Fruit fly (Drosophila melanogaster) whole organism, embryonic: Measurements from ENCODE around the gene bi.

Source experiments
- B-H1 ChIP-seq: fragments of 200-800 bp; sonication (Bioruptor generic); IDR thresholded peaks from 3 replicates; pipeline ENCODE4 v1.3.6; 2022; ENCODE audit warnings: missing biosample characterization, missing genetic modification characterization
- C15 ChIP-seq: fragments of 200-800 bp; sonication (Bioruptor generic); IDR thresholded peaks from 3 replicates; pipeline ENCODE4 v1.3.6; 2022; ENCODE audit warnings: missing biosample characterization, missing genetic modification characterization
- CG10431 ChIP-seq: fragments of 200-800 bp; sonication (Bioruptor generic); optimal IDR thresholded peaks from 3 replicates; lab custom pipeline; 2018; ENCODE audit warnings: missing biosample characterization, mild to moderate bottlenecking, missing genetic modification characterization
- CG11504 ChIP-seq: fragments of 200-800 bp; sonication (Bioruptor generic); optimal IDR thresholded peaks from 3 replicates; lab custom pipeline; 2019; ENCODE audit warnings: missing biosample characterization, mild to moderate bottlenecking, missing genetic modification characterization, moderate library complexity
- CG12219 ChIP-seq: fragments of 200-800 bp; sonication (Bioruptor generic); optimal IDR thresholded peaks from 3 replicates; lab custom pipeline; 2018; ENCODE audit warnings: missing biosample characterization, mild to moderate bottlenecking, missing genetic modification characterization
- CG13123 ChIP-seq: fragments of 200-800 bp; sonication (Bioruptor generic); optimal IDR thresholded peaks from 2 replicates; lab custom pipeline; 2016; ENCODE audit warnings: missing biosample characterization, missing genetic modification characterization
- CG15073 ChIP-seq: fragments of 200-800 bp; sonication (Bioruptor generic); optimal IDR thresholded peaks from 2 replicates; lab custom pipeline; 2016; ENCODE audit warnings: missing biosample characterization, missing genetic modification characterization
- CG16815 ChIP-seq: fragments of 200-800 bp; sonication (Bioruptor generic); optimal IDR thresholded peaks from 3 replicates; lab custom pipeline; 2017; ENCODE audit warnings: missing biosample characterization, mild to moderate bottlenecking, missing genetic modification characterization
- CG17912 ChIP-seq: fragments of 200-800 bp; sonication (Bioruptor generic); optimal IDR thresholded peaks from 2 replicates; lab custom pipeline; 2018; ENCODE audit warnings: missing biosample characterization, mild to moderate bottlenecking, missing genetic modification characterization
- CG2199 ChIP-seq: fragments of 200-800 bp; sonication (Bioruptor generic); IDR thresholded peaks from 3 replicates; pipeline ENCODE4 v1.3.6; 2022; ENCODE audit warnings: missing biosample characterization, missing genetic modification characterization
- CG32532 ChIP-seq: fragments of 200-800 bp; sonication (Bioruptor generic); IDR thresholded peaks from 2 replicates; pipeline ENCODE4 v1.3.6; 2022; ENCODE audit warnings: missing biosample characterization, missing genetic modification characterization
- CG3726 ChIP-seq: fragments of 200-800 bp; sonication (Bioruptor generic); IDR thresholded peaks from 3 replicates; pipeline ENCODE4, ENCODE4 v1.3.6; 2022; ENCODE audit warnings: missing biosample characterization, missing genetic modification characterization
- CG4707 ChIP-seq: fragments of 200-800 bp; sonication (Bioruptor generic); optimal IDR thresholded peaks from 2 replicates; lab custom pipeline; 2018; ENCODE audit warnings: missing biosample characterization, mild to moderate bottlenecking, missing genetic modification characterization, moderate library complexity
- CG4854 ChIP-seq: fragments of 200-800 bp; sonication (Bioruptor generic); optimal IDR thresholded peaks from 2 replicates; lab custom pipeline; 2016; ENCODE audit warnings: missing biosample characterization, missing genetic modification characterization, inconsistent platforms
- CG7271 ChIP-seq: fragments of 200-800 bp; sonication (Bioruptor generic); optimal IDR thresholded peaks from 2 replicates; lab custom pipeline; 2018; ENCODE audit warnings: missing biosample characterization, mild to moderate bottlenecking, missing genetic modification characterization, moderate library complexity
- CG8924 ChIP-seq: fragments of 200-800 bp; optimal IDR thresholded peaks from 3 replicates; lab custom pipeline; 2019; ENCODE audit warnings: missing biosample characterization, mild to moderate bottlenecking, missing genetic modification characterization, moderate library complexity
- Camta ChIP-seq: fragments of 200-800 bp; sonication (Bioruptor generic); optimal IDR thresholded peaks from 2 replicates; lab custom pipeline; 2016; ENCODE audit warnings: missing biosample characterization, missing genetic modification characterization
- D ChIP-seq, 2 experiments: fragments of 200-800 bp in 1 of 2; fragments of >200 bp in 1 of 2; sonication (Bioruptor generic) in 1 of 2; optimal IDR thresholded peaks; 2 replicates in 1 of 2; 3 replicates in 1 of 2; lab custom pipeline; 2017; ENCODE audit warnings: mild to moderate bottlenecking in 1 of 2, missing biosample characterization in 1 of 2, missing genetic modification characterization in 1 of 2, missing genetic modification reagents in 1 of 2
- Dip2 ChIP-seq: fragments of 200-800 bp; sonication (Bioruptor generic); IDR thresholded peaks from 2 replicates; pipeline ENCODE4 v1.3.6; 2022; ENCODE audit warnings: missing biosample characterization, missing genetic modification characterization
- E2f2 ChIP-seq: fragments of 200-800 bp; sonication (Bioruptor generic); IDR thresholded peaks from 2 replicates; pipeline ENCODE4 v1.3.6; 2022; ENCODE audit warnings: missing biosample characterization, missing genetic modification characterization
- Eip74EF ChIP-seq, 2 experiments: fragments of 200-800 bp in 1 of 2; fragments of >200 bp in 1 of 2; sonication (Bioruptor generic) in 1 of 2; optimal IDR thresholded peaks; 2 replicates each; lab custom pipeline; 2017 to 2019; ENCODE audit warnings: missing biosample characterization in 2 of 2, missing genetic modification characterization in 2 of 2, mild to moderate bottlenecking in 1 of 2, moderate library complexity in 1 of 2
- Gsc ChIP-seq: fragments of 200-800 bp; sonication (Bioruptor generic); IDR thresholded peaks from 2 replicates; pipeline ENCODE4 v1.3.6; 2022; ENCODE audit warnings: missing biosample characterization, missing genetic modification characterization
- Nf-YA ChIP-seq: fragments of 200-800 bp; sonication (Bioruptor generic); IDR thresholded peaks from 2 replicates; pipeline ENCODE4 v1.3.6; 2022; ENCODE audit warnings: missing biosample characterization, missing genetic modification characterization
- Oaz ChIP-seq: fragments of 200-800 bp; sonication (Bioruptor generic); IDR thresholded peaks from 2 replicates; pipeline ENCODE4 v1.3.6; 2022; ENCODE audit warnings: missing biosample characterization, missing genetic modification characterization
- Rfx ChIP-seq: fragments of 200-800 bp; sonication (Bioruptor generic); IDR thresholded peaks from 2 replicates; pipeline ENCODE4 v1.3.6; 2022; ENCODE audit warnings: missing biosample characterization, missing genetic modification characterization
- Six4 ChIP-seq: fragments of 200-800 bp; sonication (Bioruptor generic); optimal IDR thresholded peaks from 2 replicates; lab custom pipeline; 2016; ENCODE audit warnings: missing biosample characterization, missing genetic modification characterization
- Xrp1 ChIP-seq: fragments of 200-800 bp; sonication (Bioruptor generic); IDR thresholded peaks from 2 replicates; pipeline ENCODE4 v1.3.6; 2022; ENCODE audit warnings: missing biosample characterization, missing genetic modification characterization
- YL-1 ChIP-seq: fragments of 200-800 bp; sonication (Bioruptor generic); optimal IDR thresholded peaks from 3 replicates; lab custom pipeline; 2017; ENCODE audit warnings: missing biosample characterization, mild to moderate bottlenecking, missing genetic modification characterization
- bab2 ChIP-seq: fragments of 200-800 bp; sonication (Bioruptor generic); optimal IDR thresholded peaks from 2 replicates; lab custom pipeline; 2016; ENCODE audit warnings: missing biosample characterization, missing genetic modification characterization
- cad ChIP-seq: fragments of >200 bp; optimal IDR thresholded peaks from 2 replicates; lab custom pipeline; 2017; ENCODE audit warnings: missing biosample characterization, missing genetic modification characterization
- crp ChIP-seq, 2 experiments: fragments of 200-800 bp; sonication (Bioruptor generic); optimal IDR thresholded peaks; 2 replicates in 1 of 2; 3 replicates in 1 of 2; lab custom pipeline; 2017; ENCODE audit warnings: missing biosample characterization in 2 of 2, missing genetic modification characterization in 2 of 2, mild to moderate bottlenecking in 1 of 2, moderate library complexity in 1 of 2
- dmrt99B ChIP-seq: fragments of 200-800 bp; sonication (Bioruptor generic); optimal IDR thresholded peaks from 2 replicates; lab custom pipeline; 2018; ENCODE audit warnings: missing biosample characterization, mild to moderate bottlenecking, missing genetic modification characterization, moderate library complexity
- fd3F ChIP-seq: fragments of 200-800 bp; sonication (Bioruptor generic); optimal IDR thresholded peaks from 2 replicates; lab custom pipeline; 2018; ENCODE audit warnings: missing biosample characterization, mild to moderate bottlenecking, missing genetic modification characterization, moderate library complexity
- grn ChIP-seq: fragments of 200-800 bp; sonication (Bioruptor generic); optimal IDR thresholded peaks from 3 replicates; lab custom pipeline; 2017; ENCODE audit warnings: missing biosample characterization, missing genetic modification characterization
- gsb ChIP-seq: fragments of 200-800 bp; sonication (Bioruptor generic); IDR thresholded peaks from 2 replicates; pipeline ENCODE4 v1.3.6; 2022; ENCODE audit warnings: missing biosample characterization, missing genetic modification characterization
- h ChIP-seq: fragments of >200 bp; optimal IDR thresholded peaks from 2 replicates; lab custom pipeline; 2017
- hkb ChIP-seq, 2 experiments: fragments of 200-800 bp in 1 of 2; fragments of >200 bp in 1 of 2; sonication (Bioruptor generic) in 1 of 2; IDR thresholded peaks in 1 of 2; optimal IDR thresholded peaks in 1 of 2; 2 replicates each; pipeline versions ENCODE4 v1.3.6 to Lab custom; 2017 to 2022; ENCODE audit warnings: missing biosample characterization in 1 of 2, missing genetic modification characterization in 1 of 2
- hth ChIP-seq: fragments of >200 bp; optimal IDR thresholded peaks from 2 replicates; lab custom pipeline; 2017; ENCODE audit warnings: inconsistent platforms
- ken ChIP-seq: fragments of 200-800 bp; sonication (Bioruptor generic); IDR thresholded peaks from 3 replicates; pipeline ENCODE4 v1.3.6; 2022; ENCODE audit warnings: missing biosample characterization, missing genetic modification characterization
- lbe ChIP-seq: fragments of 200-800 bp; sonication (Bioruptor generic); optimal IDR thresholded peaks from 2 replicates; lab custom pipeline; 2016; ENCODE audit warnings: missing biosample characterization, mild to moderate bottlenecking, missing genetic modification characterization
- onecut ChIP-seq: fragments of 200-800 bp; sonication (Bioruptor generic); IDR thresholded peaks from 2 replicates; pipeline ENCODE4 v1.3.6; 2022; ENCODE audit warnings: missing biosample characterization, missing genetic modification characterization
- org-1 ChIP-seq: fragments of 200-800 bp; sonication (Bioruptor generic); optimal IDR thresholded peaks from 2 replicates; lab custom pipeline; 2017; ENCODE audit warnings: missing biosample characterization, missing genetic modification characterization
- p53 ChIP-seq: fragments of 200-800 bp; sonication (Bioruptor generic); optimal IDR thresholded peaks from 2 replicates; lab custom pipeline; 2016; ENCODE audit warnings: missing biosample characterization, missing genetic modification characterization
- ranshi ChIP-seq: fragments of 200-800 bp; sonication (Bioruptor generic); IDR thresholded peaks from 2 replicates; pipeline ENCODE4 v1.3.6; 2022; ENCODE audit warnings: missing biosample characterization, missing genetic modification characterization
- run ChIP-seq: fragments of 200-800 bp; sonication (Bioruptor generic); optimal IDR thresholded peaks from 3 replicates; lab custom pipeline; 2018; ENCODE audit warnings: missing biosample characterization, mild to moderate bottlenecking, missing genetic modification characterization
- sima ChIP-seq: fragments of 200-800 bp; sonication (Bioruptor generic); optimal IDR thresholded peaks from 2 replicates; lab custom pipeline; 2016; ENCODE audit warnings: missing biosample characterization, missing genetic modification characterization

Gene bi

dm6 chrX:4529909-4530308 lies 117.3 kb downstream of the bi start, which contains the start of gene CG3556 (continued):
- TF ChIP-seq hkb (optimal IDR thresholded peaks at IDR 0.05; lab: Kevin White, UChicago) (peak; percentile 56), hkb (GFP tag; IDR thresholded peaks at IDR 0.05; lab: Robert Waterston, UW) (peak; percentile 51), Six4 (GFP tag; lab: Kevin White, UChicago) (no peak), hth (lab: Kevin White, UChicago) (no peak), E2f2 (GFP tag; lab: Robert Waterston, UW) (peak; percentile 94), org-1 (GFP tag; lab: Kevin White, UChicago) (peak; percentile 7), YL-1 (GFP tag; lab: Kevin White, UChicago) (no peak), Dip2 (GFP tag; lab: Robert Waterston, UW) (peak; percentile 32; the same call in 1 of the 2 replicates), bab2 (GFP tag; lab: Kevin White, UChicago) (no peak), crp (GFP tag; optimal IDR thresholded peaks at IDR 0.05; lab: Kevin White, UChicago) (peak in 1 of 2 experiments; percentile 10), CG17912 (GFP tag; lab: Kevin White, UChicago) (no peak), CG15073 (GFP tag; lab: Kevin White, UChicago) (no peak), CG7271 (tag; lab: Kevin White, UChicago) (no peak), CG16815 (no peak), grn (GFP tag; lab: Kevin White, UChicago) (no peak), cad (GFP tag; lab: Kevin White, UChicago) (no peak), CG2199 (GFP tag; lab: Robert Waterston, UW) (no peak), CG8924 (tag; lab: Kevin White, UChicago) (no peak), sima (no peak), p53 (peak; percentile 50), Eip74EF (GFP tag; optimal IDR thresholded peaks at IDR 0.05; lab: Kevin White, UChicago) (no peak), CG4854 (GFP tag; lab: Kevin White, UChicago) (peak; percentile 33), Gsc (GFP tag; lab: Robert Waterston, UW) (no peak), CG13123 (GFP tag; lab: Kevin White, UChicago) (peak; percentile 16), Camta (no peak), D (optimal IDR thresholded peaks at IDR 0.05; lab: Kevin White, UChicago) (no peak), D (GFP tag; optimal IDR thresholded peaks at IDR 0.05; lab: Kevin White, UChicago) (no peak), Nf-YA (GFP tag; lab: Robert Waterston, UW) (no peak), Xrp1 (GFP tag; lab: Robert Waterston, UW) (peak; percentile 71), CG4707 (GFP tag; lab: Kevin White, UChicago) (no peak), Oaz (GFP tag; lab: Robert Waterston, UW) (no peak), fd3F (GFP tag; lab: Kevin White, UChicago) (no peak), gsb (GFP tag; lab: Robert Waterston, UW) (no peak), lbe (GFP tag; lab: Kevin White, UChicago) (no peak), h (lab: Kevin White, UChicago) (peak; percentile 4), CG11504 (no peak), C15 (GFP tag; lab: Robert Waterston, UW) (no peak), run (no peak), CG3726 (GFP tag; lab: Robert Waterston, UW) (no peak), onecut (GFP tag; lab: Robert Waterston, UW) (peak; percentile 69), CG32532 (GFP tag; lab: Robert Waterston, UW) (peak; percentile 75), ranshi (0 out of 2 replicates have a peak, but pooled peaks have one; percentile 21), dmrt99B (no peak), B-H1 (no peak; the same call in 1 of the 3 replicates), CG10431 (no peak), Rfx (GFP tag; lab: Robert Waterston, UW) (peak; percentile 80), ken (GFP tag; lab: Robert Waterston, UW) (peak; percentile 63; the same call in 2 of the 3 replicates), CG12219 (GFP tag; lab: Kevin White, UChicago) (no peak)
- TF ChIP-seq, all 482 proteins: peak for 216
